Fruit fly (Drosophila melanogaster): ENCODE results near the gene IPIP.

The IPIP gene

dm6 chr2L:6074314-6074713 is 26.5 kb downstream of the IPIP start:
- TF ChIP-seq CG32264 (GFP tag; optimal IDR thresholded peaks at IDR 0.05): no peak
- no peak for TF ChIP-seq Vsx2 (GFP tag; optimal IDR thresholded peaks at IDR 0.05; ENCODE audit: partially characterized antibody)
- no peak for TF ChIP-seq CrebA (GFP tag; optimal IDR thresholded peaks at IDR 0.05; ENCODE audit: borderline replicate concordance)
- no peak for TF ChIP-seq Abd-B (GFP tag; optimal IDR thresholded peaks at IDR 0.05)
- no peak for TF ChIP-seq Rel (GFP tag; optimal IDR thresholded peaks at IDR 0.05)
- no peak for TF ChIP-seq Rel (tag; optimal IDR thresholded peaks at IDR 0.05)
- no peak for TF ChIP-seq brk (GFP tag; optimal IDR thresholded peaks at IDR 0.05)
- no peak for TF ChIP-seq ey (GFP tag; optimal IDR thresholded peaks at IDR 0.05)
- TF ChIP-seq Hr83 (GFP tag; optimal IDR thresholded peaks at IDR 0.05; ENCODE audit: poor library complexity, severe bottlenecking): no peak
- TF ChIP-seq dsf (GFP tag; optimal IDR thresholded peaks at IDR 0.05; ENCODE audit: borderline replicate concordance): no peak

dm6 chr2L:6075345-6075744 is 27.5 kb downstream of the IPIP start:
- no peak for TF ChIP-seq tai (GFP tag; optimal IDR thresholded peaks at IDR 0.05)
- TF ChIP-seq jim (GFP tag; optimal IDR thresholded peaks at IDR 0.05): no peak
- no peak for TF ChIP-seq dsf (GFP tag; optimal IDR thresholded peaks at IDR 0.05; ENCODE audit: borderline replicate concordance)
- TF ChIP-seq HLH106 (tag; optimal IDR thresholded peaks at IDR 0.05): no peak
- TF ChIP-seq dl (GFP tag; optimal IDR thresholded peaks at IDR 0.05; ENCODE audit: insufficient read depth in 1 of 2, partially characterized antibody in 2 of 2): no peak
- no peak for TF ChIP-seq h (GFP tag; optimal IDR thresholded peaks at IDR 0.05)
- TF ChIP-seq CrebA (GFP tag; optimal IDR thresholded peaks at IDR 0.05; ENCODE audit: borderline replicate concordance): no peak
- no peak for TF ChIP-seq br (GFP tag; optimal IDR thresholded peaks at IDR 0.05)
- no peak for TF ChIP-seq CG9705 (GFP tag; optimal IDR thresholded peaks at IDR 0.05)
- TF ChIP-seq Abd-B (GFP tag; optimal IDR thresholded peaks at IDR 0.05): no peak
- no peak for TF ChIP-seq fru (GFP tag; optimal IDR thresholded peaks at IDR 0.05)
- no peak for TF ChIP-seq Sp1 (GFP tag; optimal IDR thresholded peaks at IDR 0.05)
- no peak for TF ChIP-seq N (GFP tag; optimal IDR thresholded peaks at IDR 0.05)
- TF ChIP-seq CG32264 (GFP tag; optimal IDR thresholded peaks at IDR 0.05): no peak
- TF ChIP-seq rgr (GFP tag; optimal IDR thresholded peaks at IDR 0.05): no peak

- TF ChIP-seq Rel (GFP tag; optimal IDR thresholded peaks at IDR 0.05): no peak
- peak; percentile 69 for TF ChIP-seq Rel (tag; optimal IDR thresholded peaks at IDR 0.05)
- TF ChIP-seq Jra (GFP tag; optimal IDR thresholded peaks at IDR 0.05): no peak
Measured at dm6 chr2L:6076143-6076542, 28.3 kb downstream of the IPIP start.

- TF ChIP-seq N (GFP tag; optimal IDR thresholded peaks at IDR 0.05): no peak
- no peak for TF ChIP-seq Hr78 (GFP tag; optimal IDR thresholded peaks at IDR 0.05)
- no peak for TF ChIP-seq HLH106 (tag; optimal IDR thresholded peaks at IDR 0.05)
- no peak for TF ChIP-seq woc (GFP tag; optimal IDR thresholded peaks at IDR 0.05)
- TF ChIP-seq dmrt93B (GFP tag; optimal IDR thresholded peaks at IDR 0.05): no peak
- TF ChIP-seq pan (optimal IDR thresholded peaks at IDR 0.05): no peak
- TF ChIP-seq CG9705 (GFP tag; optimal IDR thresholded peaks at IDR 0.05): no peak
- TF ChIP-seq lola (GFP tag; optimal IDR thresholded peaks at IDR 0.05): no peak
- TF ChIP-seq dsf (GFP tag; optimal IDR thresholded peaks at IDR 0.05; ENCODE audit: borderline replicate concordance): no peak
- TF ChIP-seq Dif (GFP tag; optimal IDR thresholded peaks at IDR 0.05; ENCODE audit: partially characterized antibody): no peak
- no peak for TF ChIP-seq ey (GFP tag; optimal IDR thresholded peaks at IDR 0.05)
- TF ChIP-seq psq (GFP tag; optimal IDR thresholded peaks at IDR 0.05): no peak
- no peak for TF ChIP-seq Sp1 (GFP tag; optimal IDR thresholded peaks at IDR 0.05)
Measured at dm6 chr2L:6076829-6077364, 29.1 kb downstream of the IPIP start.

dm6 chr2L:6077632-6078031 is 29.8 kb downstream of the IPIP start:
- TF ChIP-seq N (GFP tag; optimal IDR thresholded peaks at IDR 0.05) (no peak), woc (GFP tag; optimal IDR thresholded peaks at IDR 0.05) (no peak), Jra (GFP tag; optimal IDR thresholded peaks at IDR 0.05) (no peak), h (GFP tag; optimal IDR thresholded peaks at IDR 0.05) (no peak), sage (GFP tag; optimal IDR thresholded peaks at IDR 0.05) (no peak), dsf (GFP tag; optimal IDR thresholded peaks at IDR 0.05; ENCODE audit: borderline replicate concordance) (no peak), psq (GFP tag; optimal IDR thresholded peaks at IDR 0.05) (no peak), CrebA (GFP tag; optimal IDR thresholded peaks at IDR 0.05; ENCODE audit: borderline replicate concordance) (no peak), Rel (GFP tag; optimal IDR thresholded peaks at IDR 0.05) (no peak), Rel (tag; optimal IDR thresholded peaks at IDR 0.05) (no peak), Vsx2 (GFP tag; optimal IDR thresholded peaks at IDR 0.05; ENCODE audit: partially characterized antibody) (no peak), Myc (optimal IDR thresholded peaks at IDR 0.05) (no peak), Abd-B (GFP tag; optimal IDR thresholded peaks at IDR 0.05) (no peak)
